Worm (Caenorhabditis elegans) whole organism, young adult: ENCODE measurements around the gene nspc-9.

Experiments
- akir-1 ChIP-seq: fragments of 200-800 bp; sonication (Bioruptor generic); optimal IDR thresholded peaks from 2 replicates; lab custom pipeline; 2018; ENCODE audit warnings: mild to moderate bottlenecking, missing genetic modification characterization, moderate library complexity, missing compliant biosample characterization
- ama-1 ChIP-seq, 3 experiments: fragments of 150-350 bp in 1 of 3; sonication (generic microtip) in 2 of 3; optimal IDR thresholded peaks; 2 replicates each; lab custom pipeline; 2014 to 2018; ENCODE audit warnings: missing biosample characterization in 2 of 3, missing genetic modification characterization in 2 of 3, missing genetic modification reagents in 2 of 3
- rpc-1 ChIP-seq, 2 experiments: fragments of 150-350 bp in 1 of 2; sonication (generic microtip) in 1 of 2; optimal IDR thresholded peaks; 2 replicates each; lab custom pipeline; 2014 to 2018; ENCODE audit warnings: missing biosample characterization in 1 of 2, missing genetic modification characterization in 1 of 2, missing genetic modification reagents in 1 of 2, missing genotype in 1 of 2
- unc-62 ChIP-seq: fragments of 150-350 bp; optimal IDR thresholded peaks from 2 replicates; lab custom pipeline; 2014; ENCODE audit warnings: missing biosample characterization, missing genetic modification reagents, missing genetic modification characterization

DNA sequence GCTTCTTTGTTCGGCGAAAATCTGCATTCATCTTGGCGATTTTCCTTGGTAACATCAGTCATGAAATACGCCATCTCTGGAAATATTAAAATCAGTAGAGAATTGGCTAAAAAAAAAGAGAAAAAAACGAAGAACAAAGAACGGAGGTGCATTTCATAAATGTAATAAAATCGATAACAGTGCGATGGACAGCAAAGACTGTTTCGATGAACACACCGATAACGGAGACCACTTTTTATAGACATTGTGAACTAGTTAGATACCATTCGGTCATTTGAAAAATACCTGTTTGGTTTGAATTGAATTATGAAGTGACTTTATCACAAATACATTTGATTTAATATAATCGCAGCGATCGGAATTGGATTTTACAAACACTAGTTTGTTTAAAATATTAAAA is 9.7 kb upstream of the nspc-9 start, which contains the start of gene F42F12.4:
- TF ChIP-seq rpc-1 (optimal IDR thresholded peaks at IDR 0.05; lab: Kevin White, UChicago) (no peak), rpc-1 (tag; optimal IDR thresholded peaks at IDR 0.05; lab: Kevin White, UChicago) (no peak), ama-1 (optimal IDR thresholded peaks at IDR 0.05; lab: Kevin White, UChicago) (no peak), ama-1 (GFP tag; optimal IDR thresholded peaks at IDR 0.05; lab: Kevin White, UChicago) (no peak), unc-62 (no peak), akir-1 (GFP tag; lab: Kevin White, UChicago) (no peak)
